Worm (Caenorhabditis elegans): ENCODE measurements around the gene syx-5.
A peak's percentile ranks its signal among the peaks of the same experiment; 100 is the strongest.

Gene syx-5

DNA sequence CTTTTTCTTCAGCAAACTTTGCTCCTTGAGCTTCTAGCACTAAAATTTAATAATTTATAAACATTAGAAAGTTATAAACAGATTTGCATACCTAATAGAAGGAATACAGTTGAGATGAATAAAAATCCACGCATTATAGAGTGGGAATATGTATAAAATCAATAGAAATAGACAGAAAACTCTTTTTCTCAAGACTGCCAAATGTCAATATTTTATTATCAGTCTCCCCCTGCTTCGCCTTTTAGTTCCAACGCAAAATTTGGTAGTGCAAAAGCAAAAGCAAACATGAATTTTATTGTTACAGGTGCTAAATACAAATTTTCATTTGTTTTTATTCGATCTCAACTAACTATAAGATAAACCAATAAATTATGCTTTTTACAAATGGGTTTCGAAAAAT lies 1.8 kb upstream of the syx-5 start, which contains the start of gene T04F3.4 (continued):
- TF ChIP-seq pqm-1 (tag; optimal IDR thresholded peaks at IDR 0.05): peak; percentile 28
- TF ChIP-seq attf-4 (tag; optimal IDR thresholded peaks at IDR 0.05): no peak
- no peak for TF ChIP-seq ztf-7 (tag; optimal IDR thresholded peaks at IDR 0.05)
- TF ChIP-seq pha-4 (GFP tag; IDR thresholded peaks at IDR 0.05): no peak
- TF ChIP-seq pha-4 (tag; optimal IDR thresholded peaks at IDR 0.05): no peak
- TF ChIP-seq tra-1 (GFP tag; IDR thresholded peaks at IDR 0.05): no peak
- no peak for TF ChIP-seq F10B5.3 (tag; optimal IDR thresholded peaks at IDR 0.05)
- TF ChIP-seq aly-2 (tag; optimal IDR thresholded peaks at IDR 0.05): no peak
- no peak for TF ChIP-seq egl-43 (GFP tag; IDR thresholded peaks at IDR 0.05)
- TF ChIP-seq mdl-1 (tag; optimal IDR thresholded peaks at IDR 0.05): no peak
- no peak for TF ChIP-seq dmd-9 (GFP tag; IDR thresholded peaks at IDR 0.05)
- no peak for TF ChIP-seq mes-2 (tag; optimal IDR thresholded peaks at IDR 0.05; ENCODE audit: poor library complexity, severe bottlenecking)
- no peak for TF ChIP-seq set-16 (GFP tag; IDR thresholded peaks at IDR 0.05)
- no peak for TF ChIP-seq hlh-11 (tag; optimal IDR thresholded peaks at IDR 0.05)
- TF ChIP-seq lin-1 (GFP tag; IDR thresholded peaks at IDR 0.05): no peak
- no peak for TF ChIP-seq ceh-44 (GFP tag; IDR thresholded peaks at IDR 0.05)
- no peak for TF ChIP-seq ZK337.2 (GFP tag; IDR thresholded peaks at IDR 0.05)
- TF ChIP-seq zip-11 (GFP tag; IDR thresholded peaks at IDR 0.05): no peak
- no peak for TF ChIP-seq D1046.2 (GFP tag; IDR thresholded peaks at IDR 0.05)
- no peak for TF ChIP-seq F44E2.7 (GFP tag; IDR thresholded peaks at IDR 0.05)
- TF ChIP-seq lin-29 (GFP tag; IDR thresholded peaks at IDR 0.05): no peak

ce11 chrV:11767028-11767427 lies 2.3 kb downstream of the syx-5 start, which contains the start of gene sel-11:
Gene sel-11, plus strand, starts transcription at chrV:11767328.
- TF ChIP-seq nhr-10 (tag; optimal IDR thresholded peaks at IDR 0.05): no peak
- TF ChIP-seq lin-38 (GFP tag; IDR thresholded peaks at IDR 0.05): peak; percentile 18; the same call in 1 of the 2 replicates
- TF ChIP-seq pqm-1 (tag; optimal IDR thresholded peaks at IDR 0.05): no peak
- TF ChIP-seq unc-62 (GFP tag; optimal IDR thresholded peaks at IDR 0.05 in 1 of 2): peak in 1 of 2 experiments; percentile 51
- TF ChIP-seq unc-62 (tag; optimal IDR thresholded peaks at IDR 0.05): no peak
- TF ChIP-seq ceh-28 (tag; optimal IDR thresholded peaks at IDR 0.05): no peak
- no peak for TF ChIP-seq php-3 (GFP tag; IDR thresholded peaks at IDR 0.05)
- no peak for TF ChIP-seq nhr-41 (GFP tag; IDR thresholded peaks at IDR 0.05)

- TF ChIP-seq ZK546.5 (tag; optimal IDR thresholded peaks at IDR 0.05) (no peak), sdz-12 (GFP tag; optimal IDR thresholded peaks at IDR 0.05) (no peak), snpc-4 (tag; optimal IDR thresholded peaks at IDR 0.05) (no peak), pqm-1 (tag; optimal IDR thresholded peaks at IDR 0.05) (no peak), daf-19 (GFP tag; conservative IDR thresholded peaks at IDR 0.05) (0 out of 2 replicates have a peak, but pooled peaks have one; percentile 34), nhr-48 (tag; optimal IDR thresholded peaks at IDR 0.05) (no peak), T20F7.1 (GFP tag; optimal IDR thresholded peaks at IDR 0.05) (no peak), unc-62 (GFP tag; optimal IDR thresholded peaks at IDR 0.05 in 1 of 2) (peak in 1 of 2 experiments; percentile 92), unc-62 (tag; optimal IDR thresholded peaks at IDR 0.05) (no peak), jun-1 (tag; optimal IDR thresholded peaks at IDR 0.05) (no peak), hlh-11 (tag; optimal IDR thresholded peaks at IDR 0.05) (no peak), snpc-1.2 (GFP tag; IDR thresholded peaks at IDR 0.05) (no peak), ztf-7 (tag; optimal IDR thresholded peaks at IDR 0.05) (no peak), nhr-237 (tag; optimal IDR thresholded peaks at IDR 0.05) (no peak), aha-1 (tag) (peak; percentile 55), fkh-10 (GFP tag; optimal IDR thresholded peaks at IDR 0.05) (no peak)
Measured at ce11 chrV:11769646-11770045, 4.9 kb downstream of the syx-5 start.
